Worm (Caenorhabditis elegans) whole organism, young adult: Measurements from ENCODE around the gene F23D12.7.
A peak's percentile ranks its signal among the peaks of the same experiment; 100 is the strongest.

Source experiments
- B0019.2 ChIP-seq: fragments of 200-800 bp; sonication (Bioruptor generic); conservative IDR thresholded peaks from 2 replicates; pipeline ENCODE4 v1.3.6; 2022; ENCODE audit warnings: missing genetic modification reagents, missing genetic modification characterization, missing compliant biosample characterization
- B0035.1 ChIP-seq: sonication (generic microtip); optimal IDR thresholded peaks from 2 replicates; lab custom pipeline; 2016; ENCODE audit warnings: missing genetic modification characterization, mild to moderate bottlenecking, missing compliant biosample characterization, missing genotype, missing genetic modification reagents
- B0261.1 ChIP-seq: sonication (generic microtip); optimal IDR thresholded peaks from 2 replicates; lab custom pipeline; 2016; ENCODE audit warnings: mild to moderate bottlenecking, missing genetic modification characterization, moderate library complexity, missing compliant biosample characterization
- B0336.3 ChIP-seq: fragments of 200-800 bp; sonication (Bioruptor generic); IDR thresholded peaks from 2 replicates; pipeline ENCODE4 v1.3.6; 2022; ENCODE audit warnings: missing genetic modification characterization, missing compliant biosample characterization
- C06A6.2 ChIP-seq: fragments of 200-800 bp; sonication (Bioruptor generic); conservative IDR thresholded peaks from 2 replicates; pipeline ENCODE4 v1.3.6; 2022; ENCODE audit warnings: missing genetic modification characterization, missing compliant biosample characterization
- D2030.7 ChIP-seq: fragments of 200-800 bp; sonication (Bioruptor generic); IDR thresholded peaks from 2 replicates; pipeline ENCODE4 v1.3.6; 2022; ENCODE audit warnings: missing genetic modification reagents, missing genetic modification characterization, missing compliant biosample characterization
- F23B12.7 ChIP-seq: sonication (generic microtip); optimal IDR thresholded peaks from 2 replicates; lab custom pipeline; 2017; ENCODE audit warnings: missing genetic modification characterization, mild to moderate bottlenecking, missing compliant biosample characterization, antibody characterized with exemption, moderate library complexity; ENCODE audit not compliant: insufficient read depth
- Y56A3A.18 ChIP-seq: fragments of 200-800 bp; sonication (Bioruptor generic); IDR thresholded peaks from 2 replicates; pipeline ENCODE4 v1.3.6; 2022; ENCODE audit warnings: missing genetic modification reagents, missing genetic modification characterization, missing compliant biosample characterization
- Y79H2A.3 ChIP-seq: fragments of 200-800 bp; sonication (Bioruptor generic); conservative IDR thresholded peaks from 2 replicates; pipeline ENCODE4 v1.3.6; 2022; ENCODE audit warnings: missing genetic modification reagents, missing genetic modification characterization, missing compliant biosample characterization
- aptf-3 ChIP-seq: fragments of 200-800 bp; sonication (Bioruptor generic); IDR thresholded peaks from 2 replicates; pipeline ENCODE4 v1.3.6; 2022; ENCODE audit warnings: missing genetic modification characterization, missing compliant biosample characterization
- athp-1 ChIP-seq: sonication (generic microtip); optimal IDR thresholded peaks from 2 replicates; lab custom pipeline; 2017; ENCODE audit warnings: mild to moderate bottlenecking, missing genetic modification characterization, missing compliant biosample characterization
- attf-3 ChIP-seq: fragments of 200-800 bp; sonication (Bioruptor generic); conservative IDR thresholded peaks from 2 replicates; pipeline ENCODE4 v1.3.6; 2022; ENCODE audit warnings: missing genetic modification reagents, missing genetic modification characterization, missing compliant biosample characterization
- bed-2 ChIP-seq: fragments of 200-800 bp; sonication (Bioruptor generic); IDR thresholded peaks from 2 replicates; pipeline ENCODE4 v1.3.6; 2022; ENCODE audit warnings: missing genetic modification reagents, missing genetic modification characterization, missing compliant biosample characterization
- ccch-3 ChIP-seq: fragments of 200-800 bp; sonication (Bioruptor generic); optimal IDR thresholded peaks from 2 replicates; lab custom pipeline; 2018; ENCODE audit warnings: mild to moderate bottlenecking, missing genetic modification characterization, missing compliant biosample characterization
- cebp-1 ChIP-seq, 2 experiments: fragments of 200-800 bp in 1 of 2; sonication (Bioruptor generic) in 1 of 2; sonication (generic microtip) in 1 of 2; IDR thresholded peaks in 1 of 2; optimal IDR thresholded peaks in 1 of 2; 2 replicates each; pipeline versions ENCODE4 v1.3.6 to Lab custom; 2017 to 2022; ENCODE audit warnings: missing compliant biosample characterization in 2 of 2, missing genetic modification characterization in 2 of 2, mild to moderate bottlenecking in 1 of 2, missing genetic modification reagents in 1 of 2, moderate library complexity in 1 of 2
- cebp-2 ChIP-seq: fragments of 200-800 bp; sonication (Bioruptor generic); IDR thresholded peaks from 2 replicates; pipeline ENCODE4 v1.3.6; 2022; ENCODE audit warnings: missing genetic modification characterization, missing compliant biosample characterization
- chd-7 ChIP-seq: sonication (generic microtip); optimal IDR thresholded peaks from 2 replicates; lab custom pipeline; 2016; ENCODE audit warnings: mild to moderate bottlenecking, missing genetic modification characterization, moderate library complexity, missing compliant biosample characterization
- die-1 ChIP-seq: sonication (generic microtip); optimal IDR thresholded peaks from 2 replicates; lab custom pipeline; 2016; ENCODE audit warnings: missing genotype, mild to moderate bottlenecking, missing genetic modification characterization, missing compliant biosample characterization
- fkh-3 ChIP-seq: sonication (generic microtip); optimal IDR thresholded peaks from 2 replicates; lab custom pipeline; 2016; ENCODE audit warnings: mild to moderate bottlenecking, missing genetic modification characterization, missing compliant biosample characterization
- hmg-1.2 ChIP-seq: fragments of 200-800 bp; sonication (Bioruptor generic); IDR thresholded peaks from 2 replicates; pipeline ENCODE4 v1.3.6; 2022; ENCODE audit warnings: missing genetic modification reagents, missing genetic modification characterization, missing compliant biosample characterization
- let-526 ChIP-seq: fragments of 200-800 bp; sonication (Bioruptor generic); IDR thresholded peaks from 2 replicates; pipeline ENCODE4 v1.3.6; 2022; ENCODE audit warnings: missing genetic modification reagents, missing genetic modification characterization, missing compliant biosample characterization
- let-607 ChIP-seq, 2 experiments: fragments of 200-800 bp in 1 of 2; sonication (Bioruptor generic) in 1 of 2; sonication (generic microtip) in 1 of 2; optimal IDR thresholded peaks; 2 replicates each; lab custom pipeline; 2016 to 2018; ENCODE audit warnings: mild to moderate bottlenecking in 2 of 2, missing compliant biosample characterization in 2 of 2, missing genetic modification characterization in 2 of 2, moderate library complexity in 2 of 2, missing genotype in 1 of 2
- lin-35 ChIP-seq, 3 experiments: fragments of 150-350 bp in 2 of 3; sonication (generic microtip) in 1 of 3; optimal IDR thresholded peaks; 2 replicates each; lab custom pipeline; 2014 to 2018; ENCODE audit warnings: missing biosample characterization in 3 of 3, missing genetic modification characterization in 3 of 3, missing genetic modification reagents in 3 of 3
- lin-40 ChIP-seq: sonication (generic microtip); optimal IDR thresholded peaks from 2 replicates; lab custom pipeline; 2016; ENCODE audit warnings: missing genetic modification characterization, mild to moderate bottlenecking, missing compliant biosample characterization, missing genotype, missing genetic modification reagents
- lir-1 ChIP-seq: fragments of 200-800 bp; sonication (Bioruptor generic); conservative IDR thresholded peaks from 2 replicates; pipeline ENCODE4 v1.3.6; 2022; ENCODE audit warnings: missing genetic modification reagents, missing genetic modification characterization, missing compliant biosample characterization
- lsl-1 ChIP-seq: fragments of 200-800 bp; sonication (Bioruptor generic); optimal IDR thresholded peaks from 2 replicates; lab custom pipeline; 2018; ENCODE audit warnings: mild to moderate bottlenecking, missing genetic modification characterization, moderate library complexity, missing compliant biosample characterization
- lsy-27 ChIP-seq: sonication (generic microtip); optimal IDR thresholded peaks from 2 replicates; lab custom pipeline; 2017; ENCODE audit warnings: missing genetic modification characterization, mild to moderate bottlenecking, missing compliant biosample characterization, antibody characterized with exemption, missing genotype, borderline replicate concordance; ENCODE audit not compliant: insufficient read depth
- madf-10 ChIP-seq: sonication (generic microtip); optimal IDR thresholded peaks from 2 replicates; lab custom pipeline; 2016; ENCODE audit warnings: mild to moderate bottlenecking, missing genetic modification characterization, missing compliant biosample characterization
- madf-3 ChIP-seq: fragments of 200-800 bp; sonication (Bioruptor generic); IDR thresholded peaks from 2 replicates; pipeline ENCODE4 v1.3.6; 2022; ENCODE audit warnings: missing genetic modification reagents, missing genetic modification characterization, missing compliant biosample characterization
- madf-6 ChIP-seq: fragments of 200-800 bp; sonication (Bioruptor generic); IDR thresholded peaks from 2 replicates; pipeline ENCODE4 v1.3.6; 2022; ENCODE audit warnings: missing genetic modification reagents, missing genetic modification characterization, missing compliant biosample characterization
- madf-8 ChIP-seq: fragments of 200-800 bp; sonication (Bioruptor generic); conservative IDR thresholded peaks from 2 replicates; pipeline ENCODE4 v1.3.6; 2022; ENCODE audit warnings: missing genetic modification reagents, missing genetic modification characterization, missing compliant biosample characterization
- mes-4 ChIP-seq: sonication (generic microtip); optimal IDR thresholded peaks from 2 replicates; lab custom pipeline; 2016; ENCODE audit warnings: missing genotype, missing genetic modification characterization, missing compliant biosample characterization
- mxl-1 ChIP-seq: sonication (generic microtip); optimal IDR thresholded peaks from 2 replicates; lab custom pipeline; 2016; ENCODE audit warnings: missing genetic modification characterization, missing compliant biosample characterization
- nfyb-1 ChIP-seq: fragments of 200-800 bp; sonication (Bioruptor generic); IDR thresholded peaks from 2 replicates; pipeline ENCODE4 v1.3.6; 2022; ENCODE audit warnings: missing genetic modification reagents, missing genetic modification characterization, missing compliant biosample characterization
- nhr-120 ChIP-seq: fragments of 200-800 bp; sonication (Bioruptor generic); IDR thresholded peaks from 2 replicates; pipeline ENCODE4 v1.3.6; 2022; ENCODE audit warnings: missing genetic modification characterization, missing compliant biosample characterization
- rec-8 ChIP-seq, 2 experiments: sonication (generic microtip); optimal IDR thresholded peaks; 2 replicates each; lab custom pipeline; 2016; ENCODE audit warnings: mild to moderate bottlenecking in 2 of 2, missing genetic modification characterization in 2 of 2, missing genetic modification reagents in 2 of 2, missing genotype in 2 of 2, missing biosample characterization in 1 of 2, missing compliant biosample characterization in 1 of 2, moderate library complexity in 1 of 2
- sdz-38 ChIP-seq: sonication (generic microtip); optimal IDR thresholded peaks from 2 replicates; lab custom pipeline; 2016; ENCODE audit warnings: missing genotype, missing genetic modification characterization, missing compliant biosample characterization
- snpc-1.1 ChIP-seq: sonication (generic microtip); optimal IDR thresholded peaks from 2 replicates; lab custom pipeline; 2017; ENCODE audit warnings: missing genetic modification characterization, mild to moderate bottlenecking, missing compliant biosample characterization, antibody characterized with exemption, moderate library complexity, missing genotype, missing genetic modification reagents; ENCODE audit not compliant: insufficient read depth
- snpc-3.4 ChIP-seq: sonication (generic microtip); optimal IDR thresholded peaks from 2 replicates; lab custom pipeline; 2017; ENCODE audit warnings: missing genetic modification characterization, mild to moderate bottlenecking, missing compliant biosample characterization, antibody characterized with exemption, moderate library complexity, missing genotype, missing genetic modification reagents
- tbp1 ChIP-seq: fragments of 200-800 bp; sonication (Bioruptor generic); optimal IDR thresholded peaks from 2 replicates; lab custom pipeline; 2018; ENCODE audit warnings: mild to moderate bottlenecking, missing genetic modification characterization, missing compliant biosample characterization
- unc-130 ChIP-seq: sonication (generic microtip); optimal IDR thresholded peaks from 2 replicates; lab custom pipeline; 2016; ENCODE audit warnings: missing genetic modification reagents, missing genetic modification characterization, missing compliant biosample characterization
- zfh-2 ChIP-seq: fragments of 200-800 bp; sonication (Bioruptor generic); conservative IDR thresholded peaks from 2 replicates; pipeline ENCODE4 v1.3.6; 2022; ENCODE audit warnings: missing genetic modification reagents, missing genetic modification characterization, missing compliant biosample characterization
- zim-3 ChIP-seq: sonication (generic microtip); optimal IDR thresholded peaks from 2 replicates; lab custom pipeline; 2017; ENCODE audit warnings: mild to moderate bottlenecking, missing genetic modification characterization, moderate library complexity, missing compliant biosample characterization
- ztf-18 ChIP-seq: sonication (generic microtip); optimal IDR thresholded peaks from 2 replicates; lab custom pipeline; 2016; ENCODE audit warnings: missing genotype, mild to moderate bottlenecking, missing genetic modification characterization, missing compliant biosample characterization
- ztf-22 ChIP-seq: fragments of 200-800 bp; sonication (Bioruptor generic); optimal IDR thresholded peaks from 2 replicates; lab custom pipeline; 2018; ENCODE audit warnings: mild to moderate bottlenecking, missing genetic modification characterization, moderate library complexity, missing compliant biosample characterization

F23D12.7 gene

DNA sequence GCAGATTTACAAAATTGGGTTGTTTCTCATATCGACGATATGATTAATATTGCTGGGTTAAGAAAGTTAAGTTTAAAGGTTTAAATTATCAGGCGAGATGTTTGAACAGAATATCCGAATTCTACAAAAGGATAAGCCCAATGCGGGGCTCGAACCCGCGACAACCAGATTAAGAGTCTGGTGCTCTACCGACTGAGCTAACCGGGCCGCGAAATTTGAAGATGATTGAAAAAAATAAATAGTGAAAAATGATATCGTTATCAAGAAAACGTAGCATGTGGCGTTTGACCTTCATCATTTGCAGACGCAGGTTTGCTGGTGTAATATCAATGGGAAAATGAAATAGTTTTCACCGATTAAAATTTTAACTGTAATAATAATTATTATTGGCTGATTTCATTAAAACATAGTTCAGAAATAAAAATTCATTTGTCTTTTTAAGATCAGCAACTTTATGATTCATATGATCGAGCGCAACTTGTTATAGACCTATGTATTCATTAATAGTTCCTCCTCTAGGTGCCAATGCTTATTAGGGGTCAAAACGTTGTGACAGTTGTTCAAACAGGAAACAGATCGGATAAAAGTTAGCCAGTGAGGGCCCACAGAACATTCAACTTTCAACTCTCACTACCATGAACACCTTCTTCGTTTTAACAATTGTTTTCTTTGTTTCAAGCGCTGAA lies 25.3 kb upstream of the F23D12.7 start, which contains the start of gene M163.11 (continued):
- no peak for TF ChIP-seq ztf-22 (GFP tag; lab: Kevin White, UChicago)
- peak; percentile 55 to 57 for TF ChIP-seq rec-8 (tag; optimal IDR thresholded peaks at IDR 0.05; lab: Kevin White, UChicago)
- peak; percentile 75 for TF ChIP-seq ztf-18 (tag; lab: Kevin White, UChicago)
- TF ChIP-seq mxl-1 (tag; lab: Kevin White, UChicago): peak; percentile 57
- TF ChIP-seq lin-35 (GFP tag; optimal IDR thresholded peaks at IDR 0.05; lab: Kevin White, UChicago): peak in 1 of 3 experiments; percentile 62
- peak; percentile 71 for TF ChIP-seq snpc-1.1 (tag; lab: Kevin White, UChicago)
- TF ChIP-seq Y56A3A.18: peak; percentile 65
- TF ChIP-seq madf-3 (GFP tag; lab: Robert Waterston, UW): peak; percentile 80; the same call in 1 of the 2 replicates
- TF ChIP-seq D2030.7: peak; percentile 69
- TF ChIP-seq let-526 (GFP tag; lab: Robert Waterston, UW): no peak
- TF ChIP-seq lir-1 (GFP tag; lab: Robert Waterston, UW): 0 out of 2 replicates have a peak, but pooled peaks have one; percentile 21
- TF ChIP-seq mes-4 (tag; lab: Kevin White, UChicago): peak; percentile 61
- no peak for TF ChIP-seq zfh-2 (GFP tag; lab: Robert Waterston, UW)
- peak; percentile 56 for TF ChIP-seq lsy-27 (tag; lab: Kevin White, UChicago)
- TF ChIP-seq attf-3 (GFP tag; lab: Robert Waterston, UW): 0 out of 2 replicates have a peak, but pooled peaks have one; percentile 17
- TF ChIP-seq die-1 (tag; lab: Kevin White, UChicago): peak; percentile 92
- 0 out of 2 replicates have a peak, but pooled peaks have one; percentile 77 for TF ChIP-seq cebp-2
- peak; percentile 82 for TF ChIP-seq B0261.1
- TF ChIP-seq nfyb-1 (GFP tag; lab: Robert Waterston, UW): peak; percentile 82
- TF ChIP-seq madf-8 (GFP tag; lab: Robert Waterston, UW): no peak
- peak; percentile 69 for TF ChIP-seq hmg-1.2 (GFP tag; lab: Robert Waterston, UW)
- peak; percentile 57 for TF ChIP-seq zim-3 (tag; lab: Kevin White, UChicago)
- peak; percentile 44; the same call in 1 of the 2 replicates for TF ChIP-seq madf-6 (GFP tag; lab: Robert Waterston, UW)
- TF ChIP-seq B0035.1: peak; percentile 43
- TF ChIP-seq F23B12.7 (tag; lab: Kevin White, UChicago): peak; percentile 9
- TF ChIP-seq nhr-120 (GFP tag; lab: Robert Waterston, UW): no peak
- no peak for TF ChIP-seq C06A6.2
- peak; percentile 91 for TF ChIP-seq tbp1
- TF ChIP-seq cebp-1 (GFP tag; IDR thresholded peaks at IDR 0.05; lab: Robert Waterston, UW): 0 out of 2 replicates have a peak, but pooled peaks have one; percentile 22
- TF ChIP-seq cebp-1 (tag; optimal IDR thresholded peaks at IDR 0.05; lab: Kevin White, UChicago): peak; percentile 17
- TF ChIP-seq chd-7 (tag; lab: Kevin White, UChicago): peak; percentile 61
- TF ChIP-seq athp-1 (tag; lab: Kevin White, UChicago): peak; percentile 21
- no peak for TF ChIP-seq B0019.2 (GFP tag; lab: Robert Waterston, UW)
- TF ChIP-seq fkh-3 (tag; lab: Kevin White, UChicago): no peak
- TF ChIP-seq aptf-3 (GFP tag; lab: Robert Waterston, UW): 0 out of 2 replicates have a peak, but pooled peaks have one; percentile 55
- TF ChIP-seq Y79H2A.3 (GFP tag; lab: Robert Waterston, UW): no peak
- no peak for TF ChIP-seq lsl-1 (GFP tag; lab: Kevin White, UChicago)
- TF ChIP-seq madf-10 (tag; lab: Kevin White, UChicago): peak; percentile 39
- peak; percentile 11 for TF ChIP-seq lin-40 (tag; lab: Kevin White, UChicago)
- peak; percentile 30 to 37 for TF ChIP-seq let-607 (tag; optimal IDR thresholded peaks at IDR 0.05; lab: Kevin White, UChicago)
- TF ChIP-seq sdz-38 (tag; lab: Kevin White, UChicago): no peak
- no peak for TF ChIP-seq ccch-3
- TF ChIP-seq snpc-3.4 (tag; lab: Kevin White, UChicago): peak; percentile 86
- TF ChIP-seq B0336.3 (GFP tag; lab: Robert Waterston, UW): no peak
- no peak for TF ChIP-seq unc-130 (GFP tag; lab: Kevin White, UChicago)
- TF ChIP-seq bed-2: no peak
